Worm (Caenorhabditis elegans): ENCODE measurements around the gene maoc-1.

DNA sequence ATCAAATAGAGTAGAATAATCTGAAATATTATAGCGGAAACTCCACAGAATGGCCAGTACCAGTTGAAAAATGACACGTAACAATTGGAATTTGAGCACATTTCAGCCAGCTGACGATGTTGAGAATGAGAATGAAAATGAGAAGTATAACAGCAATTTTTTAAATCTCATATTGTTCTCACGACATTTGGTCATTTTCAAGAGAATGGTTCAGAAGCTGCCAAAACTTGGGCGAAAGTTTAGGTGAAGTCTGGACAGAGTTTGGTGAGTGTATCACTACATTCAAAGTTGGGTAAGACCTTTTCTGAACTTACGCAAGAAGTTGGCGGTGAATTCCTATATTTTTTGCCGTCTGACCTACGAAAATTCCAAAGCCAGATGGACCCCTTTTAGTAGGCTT is 8.9 kb downstream of the maoc-1 start, which contains the start of gene srd-58:
- TF ChIP-seq hlh-1 (tag; optimal IDR thresholded peaks at IDR 0.05), result no peak
- TF ChIP-seq unc-62 (GFP tag; optimal IDR thresholded peaks at IDR 0.05), result no peak
- no peak for TF ChIP-seq pha-4 (tag; optimal IDR thresholded peaks at IDR 0.05)

Data from whole organism, mixed stage, embryonic.